Fruit fly (Drosophila melanogaster) ovary, adult (tissue): ENCODE data around the gene CG11891.

Experiments used
- CG17801 ChIP-seq: fragments of 200-800 bp; optimal IDR thresholded peaks from 2 replicates; lab custom pipeline; 2019; ENCODE audit warnings: missing biosample characterization, mild to moderate bottlenecking, missing genetic modification characterization, moderate library complexity; ENCODE audit not compliant: partially characterized antibody

CG11891 gene

DNA sequence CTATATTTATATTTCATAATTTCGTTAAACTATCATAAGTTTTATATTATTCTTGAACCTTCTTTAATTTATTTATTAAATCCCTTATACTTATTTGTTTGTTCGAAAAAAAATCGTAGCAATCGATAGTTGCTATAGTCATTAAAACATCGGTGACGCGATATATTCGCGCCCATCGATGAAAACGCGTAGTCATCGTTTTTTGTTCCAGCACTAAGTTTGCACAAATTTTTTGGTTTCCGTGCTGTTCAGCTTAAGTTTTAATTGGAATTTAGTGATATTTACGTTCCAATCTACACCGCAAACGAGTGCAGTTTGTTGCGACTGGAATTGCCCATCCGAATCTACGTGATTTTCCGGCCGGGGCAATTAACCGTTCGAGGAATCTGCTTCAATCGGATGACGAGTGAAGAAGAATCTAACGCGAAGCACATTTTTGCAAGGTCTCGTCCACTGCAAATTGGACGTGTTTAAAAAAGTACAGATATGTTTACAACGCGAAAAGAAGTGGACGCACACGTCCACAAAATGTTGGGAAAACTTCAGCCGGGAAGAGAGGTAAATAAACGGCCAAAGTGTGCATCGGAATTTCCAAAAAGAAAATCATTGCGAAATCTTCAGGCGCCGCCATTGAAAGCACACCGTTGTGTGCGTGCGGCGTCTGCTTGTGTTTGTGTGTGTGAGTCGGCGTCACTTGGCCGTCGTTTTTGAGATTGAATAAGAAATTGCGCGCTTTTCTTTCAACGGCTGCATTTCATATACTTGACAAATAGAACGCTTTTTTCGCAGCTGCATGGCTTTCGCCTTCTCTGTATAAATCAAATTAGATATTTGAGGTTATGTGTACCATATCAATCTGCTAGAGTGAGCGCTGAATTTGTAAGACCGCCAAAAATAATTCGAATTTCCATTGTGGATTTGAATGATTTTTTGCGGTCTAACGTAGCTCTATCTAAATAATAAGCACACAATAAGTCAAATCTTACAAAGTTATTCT lies 20.6 kb upstream of the CG11891 start, which contains the start of gene Nup358:
Gene Nup358, plus strand, starts transcription at position 204 of the 997 bp plus-strand sequence.
- TF ChIP-seq CG17801 (GFP tag; lab: Kevin White, UChicago), result peak; percentile 66

DNA sequence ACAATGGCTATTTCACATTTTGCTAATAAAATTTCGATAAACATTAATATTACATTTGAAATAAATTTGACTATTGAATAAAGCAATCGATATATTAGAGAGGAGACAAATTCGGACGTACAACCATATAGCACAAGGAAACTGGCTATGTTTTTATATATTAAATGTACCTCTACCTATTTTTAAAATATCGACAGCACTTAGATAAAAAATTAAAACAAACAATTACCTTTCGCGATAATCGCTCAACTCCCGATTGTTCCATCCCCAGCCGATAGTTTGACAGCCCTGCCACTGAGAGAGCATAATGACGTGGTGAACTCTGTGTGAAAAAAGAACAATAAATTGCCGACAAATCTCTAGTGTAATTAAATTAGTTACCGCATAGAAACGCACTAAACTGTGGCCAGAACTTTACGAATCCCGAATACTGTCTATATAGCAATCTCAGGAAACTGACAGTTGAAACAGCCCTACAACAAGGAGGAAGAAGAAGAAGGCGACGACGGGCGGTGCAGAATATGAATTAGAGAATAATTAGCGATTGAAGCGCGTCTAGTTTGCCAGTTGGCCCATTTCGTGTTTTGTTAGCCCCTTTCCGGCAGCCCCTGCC lies 11.3 kb upstream of the CG11891 start, which contains the start of gene CG11857:
Gene CG11857, plus strand, starts transcription at position 271 of the 613 bp plus-strand sequence.
- TF ChIP-seq CG17801 (GFP tag; lab: Kevin White, UChicago), result peak; percentile 97

DNA sequence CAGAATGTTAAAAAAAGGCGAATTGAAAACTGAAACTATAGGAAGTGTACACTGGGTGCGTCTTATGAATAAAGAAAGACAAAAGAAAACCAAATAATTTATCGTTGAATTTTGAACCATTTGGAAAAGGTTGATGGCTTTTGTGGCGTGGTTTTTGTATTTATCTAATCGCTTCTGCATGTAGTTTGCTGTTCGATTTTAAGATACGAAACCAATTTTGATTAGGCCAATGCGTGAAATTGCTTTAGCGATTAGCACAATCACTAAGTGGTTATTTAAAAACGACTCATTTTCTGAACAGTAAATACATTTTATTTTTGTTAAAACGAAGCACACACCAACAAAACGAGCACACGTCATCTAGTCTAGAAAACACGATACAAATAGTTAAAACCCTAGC lies 9.3 kb upstream of the CG11891 start:
- TF ChIP-seq CG17801 (GFP tag; lab: Kevin White, UChicago), result no peak

DNA sequence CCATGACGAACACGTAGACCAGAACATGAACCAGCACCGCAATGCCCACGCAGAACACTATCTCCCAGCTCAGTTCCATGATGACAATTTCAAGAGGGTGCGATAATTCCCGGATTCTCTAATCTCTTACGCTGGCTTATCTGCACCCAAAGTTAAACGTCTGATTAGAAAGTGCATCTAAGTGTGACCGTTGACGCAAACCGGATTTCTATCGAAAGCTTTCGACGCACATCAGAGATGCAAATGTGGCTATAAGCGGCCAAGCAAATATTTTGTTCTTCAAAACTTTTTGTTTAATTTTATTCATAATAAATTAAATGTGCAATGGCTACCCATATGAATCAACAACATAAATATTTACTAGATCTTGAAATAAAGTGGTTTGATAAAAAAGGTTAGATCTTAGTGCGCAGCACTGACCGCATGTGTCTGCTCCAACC lies 7.7 kb upstream of the CG11891 start, which contains the start of the genes Kdsr and CG11858:
Gene Kdsr, minus strand, starts transcription at position 177 of the 440 bp plus-strand sequence.
Gene CG11858, plus strand, starts transcription at position 420 of the 440 bp plus-strand sequence.
- peak; percentile 83 for TF ChIP-seq CG17801 (GFP tag; lab: Kevin White, UChicago)

DNA sequence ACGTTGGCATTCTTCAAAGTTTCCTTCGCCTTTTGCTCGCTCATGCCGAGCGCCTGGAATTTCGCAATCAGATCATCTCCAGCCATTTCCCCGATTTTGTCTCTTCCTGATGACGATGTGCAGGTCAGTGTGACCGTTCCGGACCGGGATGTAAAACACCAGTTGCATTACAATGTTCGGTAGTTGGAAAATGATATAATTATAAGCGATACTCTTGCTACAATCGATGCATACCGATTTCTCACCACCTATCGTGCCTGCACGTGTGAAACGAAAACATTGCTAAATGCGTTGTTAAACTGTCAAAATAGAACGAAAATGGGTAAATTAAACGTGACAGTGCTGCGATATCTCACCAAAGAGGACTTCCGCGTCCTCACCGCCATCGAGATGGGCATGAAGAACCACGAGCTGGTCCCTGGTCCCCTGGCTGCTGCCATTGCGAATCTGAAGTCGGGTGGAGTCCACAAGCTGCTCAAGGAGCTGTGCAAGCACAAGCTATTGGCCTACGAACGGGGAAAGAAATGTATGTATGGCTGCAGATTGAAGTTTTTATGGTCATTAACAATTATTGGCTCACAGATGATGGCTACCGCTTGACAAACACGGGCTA lies 4.3 kb upstream of the CG11891 start, which contains the start of the genes GlnRS and RIOK2:
Gene GlnRS, minus strand, starts transcription at position 133 of the 613 bp plus-strand sequence.
Gene RIOK2, plus strand, starts transcription at position 256 of the 613 bp plus-strand sequence.
- peak; percentile 65 for TF ChIP-seq CG17801 (GFP tag; lab: Kevin White, UChicago)

DNA sequence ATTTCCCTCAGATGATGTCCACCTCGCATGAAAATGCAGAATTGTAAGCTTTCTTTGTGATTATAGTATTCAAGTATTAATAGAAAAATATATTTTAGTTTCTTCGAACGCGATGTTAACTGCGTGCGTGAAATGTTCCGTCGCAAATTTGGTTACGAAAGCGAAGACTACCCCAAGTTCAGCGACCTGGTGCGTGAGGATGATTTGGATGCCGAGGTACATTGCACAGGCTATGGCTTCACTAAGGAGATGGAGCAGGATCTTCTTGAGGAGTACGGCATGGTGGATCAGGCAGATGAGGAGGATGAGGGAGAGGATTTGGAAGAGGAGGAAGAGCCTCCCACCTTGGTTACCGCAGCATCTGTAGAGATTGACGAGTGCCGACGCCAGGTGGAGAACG lies 3.3 kb upstream of the CG11891 start:
- no peak for TF ChIP-seq CG17801 (GFP tag; lab: Kevin White, UChicago)

DNA sequence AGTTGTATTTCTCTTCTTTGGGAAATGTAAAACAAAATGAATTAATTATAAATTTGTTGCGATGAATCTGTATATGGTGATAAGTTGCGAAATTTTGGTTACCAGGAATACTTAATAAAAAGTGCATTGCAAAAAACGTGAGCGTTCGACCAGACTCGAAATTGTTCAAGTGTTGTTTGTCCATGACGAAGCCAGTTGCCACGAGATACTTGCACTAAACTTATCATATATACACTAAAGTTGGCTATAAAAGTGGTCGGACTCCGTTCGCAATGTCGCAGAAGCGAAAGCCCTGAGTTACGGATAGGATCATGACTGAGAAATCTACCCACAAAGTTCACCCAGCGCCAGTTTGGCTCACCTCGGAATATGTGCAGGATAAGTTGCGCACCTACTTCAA lies 3.5 kb downstream of the CG11891 start, which contains the start of gene CG11878:
Gene CG11878, plus strand, starts transcription at position 301 of the 400 bp plus-strand sequence.
- no peak for TF ChIP-seq CG17801 (GFP tag; lab: Kevin White, UChicago)

DNA sequence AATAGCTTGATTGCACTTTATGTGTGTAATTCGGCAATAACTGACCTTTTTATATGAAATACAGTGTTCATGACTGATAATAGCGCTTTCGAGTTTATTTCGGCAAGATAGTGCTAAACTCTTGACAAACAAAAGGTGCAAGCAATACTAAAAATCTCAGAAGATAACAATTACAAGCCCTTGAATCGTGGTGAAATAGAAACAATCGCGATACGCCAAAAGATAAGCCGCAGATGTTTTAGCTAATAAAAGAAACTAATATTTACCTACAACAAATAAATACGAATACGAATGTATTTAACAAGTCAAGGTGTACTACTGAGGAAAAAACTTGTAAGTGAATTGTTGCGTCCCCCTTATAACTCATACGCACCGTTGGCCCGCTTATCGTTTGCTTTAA lies 5.3 kb downstream of the CG11891 start:
- peak; percentile 77 for TF ChIP-seq CG17801 (GFP tag; lab: Kevin White, UChicago)

DNA sequence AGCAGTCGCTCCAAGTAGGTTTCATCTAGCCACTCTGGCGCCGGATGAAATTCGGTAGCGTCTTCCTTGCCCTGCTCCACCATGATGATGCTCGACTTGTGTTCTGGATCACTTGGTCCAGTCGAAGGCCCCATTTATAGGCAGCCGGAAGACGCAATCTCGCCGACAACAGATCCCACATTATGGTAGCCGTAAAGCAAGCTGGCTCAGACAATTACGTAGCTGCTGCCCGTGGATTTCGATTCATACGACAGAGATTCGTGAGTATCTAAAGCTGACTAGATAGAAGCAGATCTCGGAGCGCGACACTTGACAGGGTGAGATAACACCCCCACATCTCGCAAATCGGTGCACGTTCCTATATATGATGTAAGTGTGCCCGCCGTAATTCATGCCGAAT lies 7.1 kb downstream of the CG11891 start, which contains the start of gene CG10513:
Gene CG10513, minus strand, starts transcription at position 101 of the 400 bp plus-strand sequence.
- TF ChIP-seq CG17801 (GFP tag; lab: Kevin White, UChicago), result no peak

DNA sequence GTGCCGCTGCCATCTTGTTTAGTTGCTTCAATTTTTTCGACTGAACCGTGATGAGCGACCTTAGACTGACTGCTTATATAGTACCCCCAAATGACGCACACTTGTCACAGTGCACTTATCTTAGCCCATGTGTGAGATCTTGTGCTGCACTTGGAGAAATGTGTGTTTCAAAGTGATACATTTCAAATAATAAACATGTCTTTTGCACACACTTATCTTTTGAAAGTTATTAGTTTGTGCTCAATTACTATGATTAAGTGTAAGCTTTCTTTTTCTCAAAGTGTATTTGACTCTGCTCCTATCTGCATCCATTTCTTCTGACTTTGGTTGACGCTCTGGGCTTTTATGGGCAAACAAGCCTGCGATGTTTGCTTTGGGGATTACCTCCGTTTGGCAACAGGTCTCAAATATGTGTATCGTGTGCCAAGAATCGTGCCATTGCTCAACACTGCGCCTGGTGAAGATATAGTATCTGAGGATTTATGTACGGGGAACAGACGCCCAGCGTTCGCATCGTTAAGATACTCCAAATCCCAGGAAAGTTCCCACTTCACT lies 9.9 kb downstream of the CG11891 start, which contains the start of gene CG10514:
Gene CG10514, minus strand, starts transcription at position 51 of the 555 bp plus-strand sequence.
- no peak for TF ChIP-seq CG17801 (GFP tag; lab: Kevin White, UChicago)

DNA sequence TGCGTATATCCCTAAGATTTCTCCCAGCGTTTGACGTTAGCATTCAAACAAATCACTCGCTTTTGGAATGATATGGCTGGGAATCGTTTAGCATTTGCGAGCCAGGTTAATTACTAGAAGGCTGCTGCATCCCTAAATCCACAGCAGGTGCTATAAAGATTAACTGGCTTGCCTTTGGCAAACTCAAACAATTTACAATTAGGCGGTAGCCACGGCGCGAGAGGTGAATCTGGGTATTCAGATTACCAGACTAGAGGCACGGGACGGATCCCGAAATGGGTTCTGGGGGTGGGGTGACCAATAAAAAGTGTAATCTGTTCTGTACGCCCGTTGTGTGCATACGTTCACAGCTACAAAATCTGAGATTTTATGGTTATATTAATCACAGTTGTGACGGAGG lies 11.2 kb downstream of the CG11891 start, which contains the start of gene CG11892:
Gene CG11892, plus strand, starts transcription at position 384 of the 400 bp plus-strand sequence.
- TF ChIP-seq CG17801 (GFP tag; lab: Kevin White, UChicago), result peak; percentile 29

DNA sequence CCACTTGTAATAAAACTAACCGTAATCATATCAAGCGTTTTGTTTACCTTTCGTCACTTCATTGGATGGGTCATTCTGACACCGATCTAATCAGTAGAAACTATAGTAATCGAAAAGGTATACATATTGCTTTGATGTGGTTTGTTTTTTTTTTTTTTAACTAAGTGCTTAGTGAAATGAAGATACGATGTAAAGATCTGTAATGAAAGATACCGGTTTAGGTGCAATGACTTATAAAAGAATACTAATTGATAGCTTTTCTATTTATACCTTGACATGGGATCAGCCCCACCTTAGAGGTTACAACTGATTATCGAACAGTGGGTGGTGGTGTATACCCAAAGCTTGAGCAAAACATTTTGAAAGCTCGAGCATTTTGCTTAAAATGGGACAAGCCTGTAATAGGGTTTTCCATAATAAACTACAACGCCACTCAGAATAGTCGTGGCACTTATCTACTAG lies 13.2 kb downstream of the CG11891 start, which contains the start of gene CG31300:
Gene CG31300, plus strand, starts transcription at position 412 of the 462 bp plus-strand sequence.
- no peak for TF ChIP-seq CG17801 (GFP tag; lab: Kevin White, UChicago)

DNA sequence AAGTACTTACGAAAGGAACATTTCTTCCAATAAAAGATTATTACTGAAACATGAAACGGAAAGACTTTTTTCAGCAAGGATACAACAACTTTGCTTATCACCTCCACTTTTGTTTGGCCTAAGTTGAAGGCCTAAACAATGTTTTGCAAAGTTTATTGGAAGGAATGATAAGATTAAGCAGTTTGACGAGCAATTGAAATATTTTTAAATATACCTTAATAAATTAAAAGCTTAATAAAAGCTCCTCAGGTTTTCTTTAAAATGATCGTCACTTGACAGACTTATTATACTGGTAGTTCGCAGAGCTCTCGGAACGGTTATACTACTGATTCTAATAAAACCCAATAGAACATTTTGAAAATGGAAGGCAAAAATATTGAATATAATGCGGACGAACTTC lies 15.2 kb downstream of the CG11891 start, which contains the start of gene CG31104:
Gene CG31104, plus strand, starts transcription at position 301 of the 400 bp plus-strand sequence.
- no peak for TF ChIP-seq CG17801 (GFP tag; lab: Kevin White, UChicago)
